Fruit fly (Drosophila melanogaster) whole organism, prepupa: ENCODE measurements around the gene CG1791.
A peak's percentile ranks its signal among the peaks of the same experiment; 100 is the strongest.

Experiments used
- Blimp-1 ChIP-seq: fragments of 200-800 bp; sonication (Bioruptor generic); optimal IDR thresholded peaks from 3 replicates; lab custom pipeline; 2017; ENCODE audit warnings: missing biosample characterization, missing genetic modification characterization, mild to moderate bottlenecking, moderate library complexity, missing genetic modification reagents
- CG15336 ChIP-seq: fragments of 200-800 bp; sonication (Bioruptor generic); IDR thresholded peaks from 2 replicates; pipeline ENCODE4 v1.3.6; 2022; ENCODE audit warnings: missing biosample characterization, missing genetic modification characterization
- CG16779 ChIP-seq: fragments of 200-800 bp; sonication (Bioruptor generic); optimal IDR thresholded peaks from 3 replicates; lab custom pipeline; 2017; ENCODE audit warnings: missing biosample characterization, mild to moderate bottlenecking, missing genetic modification characterization
- CG31627 ChIP-seq: fragments of 200-800 bp; sonication (Bioruptor generic); optimal IDR thresholded peaks from 3 replicates; lab custom pipeline; 2016; ENCODE audit warnings: missing biosample characterization, missing genetic modification characterization
- CG32006 ChIP-seq: fragments of 200-800 bp; sonication (Bioruptor generic); optimal IDR thresholded peaks from 3 replicates; lab custom pipeline; 2017; ENCODE audit warnings: missing biosample characterization, mild to moderate bottlenecking, missing genetic modification characterization
- CG34406 ChIP-seq: fragments of 200-800 bp; sonication (Bioruptor generic); optimal IDR thresholded peaks from 3 replicates; lab custom pipeline; 2016; ENCODE audit warnings: missing biosample characterization, missing genetic modification characterization
- CG6163 ChIP-seq: fragments of 200-800 bp; sonication (Bioruptor generic); IDR thresholded peaks from 3 replicates; pipeline ENCODE4 v1.3.6; 2022; ENCODE audit warnings: missing biosample characterization, missing genetic modification characterization
- CG6276 ChIP-seq: fragments of 200-800 bp; sonication (Bioruptor generic); optimal IDR thresholded peaks from 2 replicates; lab custom pipeline; 2017; ENCODE audit warnings: missing biosample characterization, mild to moderate bottlenecking, missing genetic modification characterization
- CG6792 ChIP-seq: fragments of 200-800 bp; sonication (Bioruptor generic); optimal IDR thresholded peaks from 3 replicates; lab custom pipeline; 2016; ENCODE audit warnings: missing biosample characterization, missing genetic modification characterization
- CG8119 ChIP-seq: fragments of 200-800 bp; sonication (Bioruptor generic); IDR thresholded peaks from 3 replicates; pipeline ENCODE4 v1.3.6; 2022; ENCODE audit warnings: missing biosample characterization, missing genetic modification characterization
- CG8319 ChIP-seq: fragments of 200-800 bp; sonication (Bioruptor generic); optimal IDR thresholded peaks from 3 replicates; lab custom pipeline; 2016; ENCODE audit warnings: missing biosample characterization, missing genetic modification characterization
- Eip75B ChIP-seq: fragments of 200-800 bp; sonication (Bioruptor generic); optimal IDR thresholded peaks from 3 replicates; lab custom pipeline; 2016; ENCODE audit warnings: missing biosample characterization, missing genetic modification characterization
- Eip78C ChIP-seq: fragments of 200-800 bp; sonication (Bioruptor generic); peaks from one replicate; lab custom pipeline; 2016; ENCODE audit warnings: missing biosample characterization, missing genetic modification characterization
- Gug ChIP-seq: fragments of 200-800 bp; sonication (Bioruptor generic); IDR thresholded peaks from 2 replicates; pipeline ENCODE4 v1.3.6; 2022; ENCODE audit warnings: missing biosample characterization, missing genetic modification characterization
- Hr38 ChIP-seq: sonication (Bioruptor generic); optimal IDR thresholded peaks from 2 replicates; lab custom pipeline; 2016; ENCODE audit warnings: missing biosample characterization, missing genetic modification characterization
- Hr39 ChIP-seq: fragments of 200-800 bp; sonication (Bioruptor generic); optimal IDR thresholded peaks from 2 replicates; lab custom pipeline; 2016; ENCODE audit warnings: missing biosample characterization, missing genetic modification characterization
- OdsH ChIP-seq: fragments of 200-800 bp; sonication (Bioruptor generic); optimal IDR thresholded peaks from 3 replicates; lab custom pipeline; 2016; ENCODE audit warnings: missing biosample characterization, missing genetic modification characterization
- Sox102F ChIP-seq: fragments of 200-800 bp; sonication (Bioruptor generic); optimal IDR thresholded peaks from 2 replicates; lab custom pipeline; 2016; ENCODE audit warnings: missing biosample characterization, mild to moderate bottlenecking, missing genetic modification characterization
- Sox14 ChIP-seq: fragments of 200-800 bp; sonication (Bioruptor generic); optimal IDR thresholded peaks from 3 replicates; lab custom pipeline; 2016; ENCODE audit warnings: missing biosample characterization, missing genetic modification characterization
- dsx ChIP-seq: fragments of 200-800 bp; optimal IDR thresholded peaks from 3 replicates; lab custom pipeline; 2019; ENCODE audit warnings: missing biosample characterization, mild to moderate bottlenecking, missing genetic modification characterization, moderate library complexity; ENCODE audit not compliant: poor library complexity, severe bottlenecking
- eg ChIP-seq: fragments of 200-800 bp; sonication (Bioruptor generic); IDR thresholded peaks from 3 replicates; pipeline ENCODE4 v1.3.6; 2022; ENCODE audit warnings: missing biosample characterization, missing genetic modification characterization
- fkh ChIP-seq: fragments of 200-800 bp; sonication (Bioruptor generic); optimal IDR thresholded peaks from 3 replicates; lab custom pipeline; 2017; ENCODE audit warnings: missing biosample characterization, mild to moderate bottlenecking, missing genetic modification characterization, moderate library complexity
- spab ChIP-seq: fragments of 200-800 bp; sonication (Bioruptor generic); optimal IDR thresholded peaks from 2 replicates; lab custom pipeline; 2017; ENCODE audit warnings: missing biosample characterization, mild to moderate bottlenecking, missing genetic modification characterization, missing genetic modification reagents
- svp ChIP-seq: fragments of 200-800 bp; sonication (Bioruptor generic); peaks from one replicate; lab custom pipeline; 2016; ENCODE audit warnings: missing biosample characterization, missing genetic modification characterization
- vri ChIP-seq: fragments of 200-800 bp; sonication (Bioruptor generic); optimal IDR thresholded peaks from 3 replicates; lab custom pipeline; 2016; ENCODE audit warnings: missing biosample characterization, mild to moderate bottlenecking, missing genetic modification characterization

The CG1791 gene

DNA sequence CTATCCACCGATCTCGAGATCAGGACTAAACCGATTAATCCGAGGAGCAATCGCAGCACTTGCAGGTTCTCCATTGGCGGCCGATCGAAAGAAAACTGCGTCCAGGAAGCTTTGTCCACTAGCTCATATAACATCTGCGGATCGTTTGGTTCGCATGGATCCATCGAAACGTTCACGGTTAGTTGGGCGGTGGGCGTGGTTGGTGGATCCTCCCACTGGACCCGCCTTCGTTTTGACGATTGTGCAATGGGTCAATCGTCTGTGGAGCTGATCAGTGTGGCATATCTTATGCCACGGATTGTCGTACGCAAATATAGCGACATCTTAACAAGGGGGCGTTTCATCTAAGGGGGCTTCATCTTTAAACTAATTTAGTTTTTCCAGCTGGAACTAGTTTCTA lies 15.8 kb upstream of the CG1791 start, which contains the start of gene CG15252:
TSS of gene CG15252 (minus strand) at position 101 of the 400 bp plus-strand sequence.
- TF ChIP-seq spab (GFP tag; lab: Kevin White, UChicago), result no peak

DNA sequence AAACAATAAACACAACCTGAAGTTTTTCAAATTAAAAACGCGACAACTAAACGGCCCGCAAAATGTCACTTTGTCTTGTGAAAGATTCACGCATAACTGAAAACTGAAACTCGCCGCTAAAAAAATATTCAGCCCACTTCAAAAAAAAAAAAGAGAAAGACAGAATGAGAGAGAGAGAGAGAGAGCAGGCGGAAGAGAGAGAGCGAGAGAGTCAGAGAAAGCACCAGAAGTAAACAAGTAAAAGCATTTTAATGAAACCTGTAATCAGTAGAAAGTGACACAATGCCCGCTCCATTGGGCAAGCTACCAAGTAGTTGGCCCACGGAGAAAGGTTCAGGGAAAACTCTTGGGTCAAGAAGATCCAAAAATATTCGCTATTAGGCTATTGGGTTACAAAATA lies 12.6 kb upstream of the CG1791 start, which contains the start of gene CG43386:
TSS of gene CG43386 (minus strand) at position 101 of the 400 bp plus-strand sequence.
- peak; percentile 29 for TF ChIP-seq Blimp-1
- TF ChIP-seq CG16779, result no peak
- TF ChIP-seq, all 60 proteins: peak for 1

DNA sequence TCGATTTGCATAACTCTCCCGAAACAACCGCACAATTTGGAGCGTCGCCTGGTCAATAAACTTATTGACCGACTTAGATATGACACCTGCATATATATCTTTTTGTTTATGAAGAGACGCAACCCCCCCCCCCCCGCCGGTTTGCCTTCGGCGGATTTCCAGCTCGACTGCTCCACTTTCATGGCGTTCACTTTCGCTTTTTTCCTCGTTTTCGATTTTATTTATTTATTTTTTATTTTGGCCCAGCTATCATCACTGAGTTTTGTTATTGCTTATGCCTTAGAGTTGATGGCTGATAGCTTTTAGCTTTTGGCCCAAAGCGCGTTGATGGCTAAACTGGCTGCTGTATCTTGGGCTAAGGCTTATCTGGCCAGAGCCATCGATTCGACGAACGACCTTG lies 11.3 kb upstream of the CG1791 start:
- TF ChIP-seq Blimp-1 (peak; percentile 24), spab (GFP tag; lab: Kevin White, UChicago) (no peak)
- TF ChIP-seq, all 60 proteins: peak for 1

DNA sequence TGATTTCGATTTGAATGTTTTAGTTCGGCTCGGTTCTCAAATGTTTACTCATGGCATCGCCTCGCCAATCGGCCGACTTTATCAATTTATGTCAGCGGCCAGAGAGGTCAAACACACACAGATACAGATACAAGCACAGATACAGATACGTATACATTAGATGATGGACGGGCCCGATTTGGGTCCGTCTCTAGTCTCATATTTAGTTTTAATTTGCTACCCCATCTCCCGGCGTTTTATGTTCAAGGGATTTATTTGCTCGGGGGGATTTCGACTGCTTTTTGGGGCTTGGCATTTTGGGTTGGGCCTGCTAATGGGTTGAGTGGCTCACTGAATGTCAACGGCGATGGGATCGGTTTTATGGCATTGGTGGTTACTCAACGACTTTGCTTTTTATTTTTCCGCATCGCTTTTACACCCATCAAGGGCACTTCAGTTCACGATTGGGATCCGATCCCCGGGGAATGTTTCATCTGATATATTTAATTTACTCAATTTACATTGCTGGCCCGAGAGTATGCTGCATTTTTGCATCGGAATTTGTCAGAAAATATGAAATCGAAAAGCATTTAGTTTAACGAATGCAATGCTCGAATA lies 32.3 kb downstream of the CG1791 start:
- TF ChIP-seq svp (GFP tag; lab: Kevin White, UChicago) (peak; percentile 86), CG34406 (GFP tag; lab: Kevin White, UChicago) (no peak), dsx (no peak), Hr38 (GFP tag; lab: Kevin White, UChicago) (no peak), fkh (GFP tag; lab: Kevin White, UChicago) (peak; percentile 3), Eip75B (GFP tag; lab: Kevin White, UChicago) (no peak), Gug (GFP tag; lab: Robert Waterston, UW) (no peak)
- TF ChIP-seq, all 60 proteins: peak for 2

DNA sequence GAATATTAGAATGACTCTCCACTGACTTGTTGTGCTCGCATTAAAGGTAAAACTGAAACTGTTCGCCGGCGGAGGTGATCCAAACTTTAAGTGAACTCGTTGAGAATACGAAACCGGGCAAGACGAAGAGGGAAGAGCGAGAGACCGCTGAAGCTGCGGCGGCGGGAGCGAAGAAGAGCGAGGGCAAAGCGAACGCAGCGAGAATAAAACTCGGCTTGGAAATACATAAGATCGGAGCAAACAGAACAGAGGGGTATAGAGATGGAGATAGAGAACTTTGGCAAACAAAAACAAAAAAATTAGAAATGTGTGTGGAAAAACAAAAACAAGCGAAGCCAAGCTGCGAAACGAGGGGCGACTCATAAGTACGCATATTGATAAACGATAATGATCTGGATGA lies 33.8 kb downstream of the CG1791 start, which contains the start of gene Idgf4:
TSS of gene Idgf4 (minus strand) at position 67 of the 400 bp plus-strand sequence.
- TF ChIP-seq fkh (GFP tag; lab: Kevin White, UChicago) (peak; percentile 72), OdsH (GFP tag; lab: Kevin White, UChicago) (no peak), CG16779 (peak; percentile 9), Gug (GFP tag; lab: Robert Waterston, UW) (0 out of 2 replicates have a peak, but pooled peaks have one; percentile 8), CG15336 (GFP tag; lab: Robert Waterston, UW) (peak; percentile 42; the same call in 1 of the 2 replicates), CG31627 (GFP tag; lab: Kevin White, UChicago) (no peak), vri (GFP tag; lab: Kevin White, UChicago) (peak; percentile 23), CG6276 (GFP tag; lab: Kevin White, UChicago) (peak; percentile 32), CG6163 (GFP tag; lab: Robert Waterston, UW) (0 out of 3 replicates have a peak, but pooled peaks have one; percentile 33), CG8119 (GFP tag; lab: Robert Waterston, UW) (0 out of 3 replicates have a peak, but pooled peaks have one; percentile 20), Sox14 (GFP tag; lab: Kevin White, UChicago) (no peak), Sox102F (no peak), CG32006 (GFP tag; lab: Kevin White, UChicago) (peak; percentile 15), Eip78C (peak; percentile 6), Hr39 (GFP tag; lab: Kevin White, UChicago) (no peak), CG6792 (GFP tag; lab: Kevin White, UChicago) (no peak), eg (peak; percentile 71; the same call in 2 of the 3 replicates), CG8319 (no peak)
